Worm (Caenorhabditis elegans) whole organism, late embryonic: ENCODE results near the gene zig-13.

Experiments used
- elt-4 ChIP-seq: sonication (generic microtip); optimal IDR thresholded peaks from 2 replicates; lab custom pipeline; 2016; ENCODE audit warnings: missing genetic modification characterization, missing compliant biosample characterization
- nfya-1 ChIP-seq: sonication (generic microtip); optimal IDR thresholded peaks from 2 replicates; lab custom pipeline; 2017; ENCODE audit warnings: missing genetic modification characterization, mild to moderate bottlenecking, missing compliant biosample characterization, antibody characterized with exemption, moderate library complexity
- pqm-1 ChIP-seq: sonication (generic microtip); optimal IDR thresholded peaks from 2 replicates; lab custom pipeline; 2016; ENCODE audit warnings: missing genetic modification characterization, missing compliant biosample characterization
- ref-2 ChIP-seq: sonication (generic microtip); optimal IDR thresholded peaks from 2 replicates; lab custom pipeline; 2016; ENCODE audit warnings: missing genetic modification characterization, missing compliant biosample characterization
- sox-2 ChIP-seq: fragments of 200-800 bp; sonication (Bioruptor generic); IDR thresholded peaks from 2 replicates; pipeline ENCODE4 v1.3.6; 2022; ENCODE audit warnings: missing genetic modification reagents, missing genetic modification characterization, missing compliant biosample characterization

- no peak for TF ChIP-seq sox-2 (GFP tag; lab: Robert Waterston, UW)
- no peak for TF ChIP-seq nfya-1 (tag; lab: Kevin White, UChicago)
- no peak for TF ChIP-seq pqm-1 (tag; lab: Kevin White, UChicago)
- no peak for TF ChIP-seq ref-2 (tag; lab: Kevin White, UChicago)
- no peak for TF ChIP-seq elt-4 (tag; lab: Kevin White, UChicago)
Observed at ce11 chrIII:156645-157044, at the start of gene zig-13, which contains the start of gene ver-1.
